Worm (Caenorhabditis elegans): ENCODE results near the gene elt-2.

The elt-2 gene

DNA sequence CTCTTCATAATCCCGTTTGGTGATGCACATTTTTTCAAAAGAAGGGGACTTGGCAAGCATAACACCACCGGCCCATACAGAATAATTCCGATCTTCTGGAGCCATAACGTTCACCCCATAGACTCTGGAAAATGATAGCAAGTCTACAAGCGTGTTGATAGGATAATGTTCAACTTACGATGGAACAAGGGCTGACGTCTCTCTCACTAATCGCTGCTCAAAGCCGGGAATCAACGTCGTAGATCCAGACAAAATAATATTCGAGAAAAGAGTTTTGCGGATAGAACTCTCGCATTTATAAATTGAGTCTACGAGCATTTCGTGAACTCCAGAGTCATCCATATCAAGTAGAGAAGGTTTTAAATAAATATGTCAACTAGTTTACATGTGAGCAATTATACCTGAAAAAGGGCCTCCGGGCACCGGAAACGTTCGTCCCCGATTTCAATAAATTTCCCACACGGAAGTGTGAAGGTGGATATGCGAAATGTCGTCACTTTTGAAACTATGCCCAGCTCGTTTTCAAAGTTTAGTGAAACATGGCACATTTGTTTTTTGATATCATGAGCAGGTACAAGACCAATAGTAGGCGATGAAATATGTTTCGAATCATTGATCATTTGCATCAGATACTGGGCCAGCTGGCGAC, 11.0 kb downstream of the elt-2 start:
- no peak for TF ChIP-seq sptf-1 (tag; optimal IDR thresholded peaks at IDR 0.05)
- TF ChIP-seq zip-8 (tag; optimal IDR thresholded peaks at IDR 0.05), result no peak
- no peak for TF ChIP-seq elt-1 (tag; optimal IDR thresholded peaks at IDR 0.05; ENCODE audit: borderline replicate concordance, insufficient read depth)
- TF ChIP-seq nhr-28 (tag; optimal IDR thresholded peaks at IDR 0.05), result no peak
- no peak for TF ChIP-seq ceh-83 (GFP tag; optimal IDR thresholded peaks at IDR 0.05)
- TF ChIP-seq ces-1 (GFP tag; optimal IDR thresholded peaks at IDR 0.05), result no peak
- TF ChIP-seq cnd-1 (tag; optimal IDR thresholded peaks at IDR 0.05), result no peak
- TF ChIP-seq ztf-11 (tag; optimal IDR thresholded peaks at IDR 0.05), result no peak
- TF ChIP-seq nhr-12 (tag; optimal IDR thresholded peaks at IDR 0.05), result no peak
- TF ChIP-seq ceh-43 (GFP tag; optimal IDR thresholded peaks at IDR 0.05), result no peak
- TF ChIP-seq hlh-1 (tag; optimal IDR thresholded peaks at IDR 0.05), result no peak
- no peak for TF ChIP-seq mab-5 (tag; optimal IDR thresholded peaks at IDR 0.05)
- TF ChIP-seq nhr-2 (tag; optimal IDR thresholded peaks at IDR 0.05), result no peak
- no peak for TF ChIP-seq flh-1 (GFP tag; optimal IDR thresholded peaks at IDR 0.05)
- TF ChIP-seq blmp-1 (tag; optimal IDR thresholded peaks at IDR 0.05), result no peak

DNA sequence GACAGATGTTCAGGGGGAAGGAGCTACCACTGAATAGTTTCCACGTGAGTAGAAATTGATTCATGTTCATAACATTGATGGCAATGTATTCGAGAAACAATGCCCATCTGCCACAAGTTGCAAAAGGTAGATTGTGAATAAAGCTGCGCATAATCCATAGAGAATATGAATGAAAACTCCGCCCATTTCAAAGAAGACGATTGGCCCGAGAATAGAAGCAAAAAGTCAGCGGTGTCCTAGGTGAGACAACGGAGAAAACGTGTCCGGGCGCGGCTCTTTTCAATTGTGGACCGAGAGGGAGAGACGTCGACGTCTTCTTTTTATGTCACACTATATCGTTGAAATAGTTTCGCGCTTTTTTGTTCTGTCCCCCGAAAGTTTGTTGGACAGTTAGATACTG, 18.6 kb downstream of the elt-2 start, which contains the start of gene vab-3:
vab-3 (plus strand) TSS at position 301 of the 400 bp plus-strand sequence.
- TF ChIP-seq unc-120 (tag; optimal IDR thresholded peaks at IDR 0.05; ENCODE audit: poor library complexity, severe bottlenecking) (no peak), unc-39 (tag; optimal IDR thresholded peaks at IDR 0.05) (no peak), ham-2 (GFP tag; optimal IDR thresholded peaks at IDR 0.05) (no peak)

DNA sequence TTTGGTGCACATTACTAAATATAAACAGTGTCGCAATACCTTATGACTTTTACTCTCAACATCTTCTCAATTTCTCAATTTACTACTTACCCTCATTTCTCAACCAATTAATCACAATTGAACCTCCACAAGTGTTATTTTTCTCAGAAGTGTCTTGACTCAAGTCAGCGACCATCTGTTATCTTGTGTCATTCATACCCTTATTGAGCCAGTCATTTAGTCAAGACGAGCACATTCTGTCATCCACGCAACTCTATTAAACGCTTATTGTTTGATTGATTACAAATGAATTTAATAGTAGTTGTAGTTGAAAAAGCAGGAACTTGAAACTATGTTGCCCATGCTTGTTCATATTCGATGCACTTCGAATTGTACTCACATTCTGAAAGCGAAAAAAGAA, 22.4 kb downstream of the elt-2 start:
- TF ChIP-seq nhr-12 (tag; optimal IDR thresholded peaks at IDR 0.05), result no peak
- TF ChIP-seq flh-1 (GFP tag; optimal IDR thresholded peaks at IDR 0.05), result no peak
- TF ChIP-seq ceh-43 (GFP tag; optimal IDR thresholded peaks at IDR 0.05), result no peak
- peak; percentile 69 for TF ChIP-seq nhr-2 (tag; optimal IDR thresholded peaks at IDR 0.05)
- TF ChIP-seq lsy-2 (tag; optimal IDR thresholded peaks at IDR 0.05), result no peak
- TF ChIP-seq ham-2 (GFP tag; optimal IDR thresholded peaks at IDR 0.05), result no peak
- no peak for TF ChIP-seq ceh-39 (tag; optimal IDR thresholded peaks at IDR 0.05)
- no peak for TF ChIP-seq elt-3 (tag; optimal IDR thresholded peaks at IDR 0.05)
- no peak for TF ChIP-seq zip-8 (tag; optimal IDR thresholded peaks at IDR 0.05)
- no peak for TF ChIP-seq lin-13 (tag; optimal IDR thresholded peaks at IDR 0.05)
- no peak for TF ChIP-seq nhr-237 (tag; optimal IDR thresholded peaks at IDR 0.05)
- TF ChIP-seq hlh-1 (tag; optimal IDR thresholded peaks at IDR 0.05), result no peak
- TF ChIP-seq ces-1 (GFP tag; optimal IDR thresholded peaks at IDR 0.05), result peak; percentile 15
- TF ChIP-seq drap-1 (GFP tag; optimal IDR thresholded peaks at IDR 0.05), result no peak
- TF ChIP-seq pha-4 (tag; optimal IDR thresholded peaks at IDR 0.05), result no peak
- TF ChIP-seq tbx-8 (GFP tag; optimal IDR thresholded peaks at IDR 0.05), result no peak
- no peak for TF ChIP-seq ztf-11 (tag; optimal IDR thresholded peaks at IDR 0.05)
- TF ChIP-seq mls-2 (tag; optimal IDR thresholded peaks at IDR 0.05), result no peak
- TF ChIP-seq nhr-28 (tag; optimal IDR thresholded peaks at IDR 0.05), result no peak
- TF ChIP-seq bed-3 (GFP tag; optimal IDR thresholded peaks at IDR 0.05), result no peak
- TF ChIP-seq cnd-1 (tag; optimal IDR thresholded peaks at IDR 0.05), result peak; percentile 74
- TF ChIP-seq sptf-1 (tag; optimal IDR thresholded peaks at IDR 0.05), result no peak

DNA sequence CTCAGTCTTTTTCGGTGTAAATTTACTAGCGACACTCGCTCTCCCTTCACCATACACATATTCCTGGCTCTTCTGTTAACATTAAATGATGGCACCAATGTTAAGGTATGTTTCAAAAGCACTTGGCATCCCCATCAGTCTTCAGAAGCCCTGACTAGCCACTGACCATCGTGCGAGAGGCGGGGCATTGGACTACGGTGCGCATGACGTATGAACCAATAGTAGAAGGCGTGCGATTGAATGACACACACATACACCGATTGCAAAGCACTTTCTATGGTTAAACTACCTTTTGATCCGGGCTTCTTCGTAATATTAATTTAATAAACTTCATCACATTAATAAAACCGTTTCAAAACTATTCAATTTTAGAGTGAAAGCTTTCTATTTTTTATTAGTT, 24.2 kb downstream of the elt-2 start:
- TF ChIP-seq M03D4.4 (tag; optimal IDR thresholded peaks at IDR 0.05) (no peak), lsy-2 (tag; optimal IDR thresholded peaks at IDR 0.05) (peak; percentile 85)

DNA sequence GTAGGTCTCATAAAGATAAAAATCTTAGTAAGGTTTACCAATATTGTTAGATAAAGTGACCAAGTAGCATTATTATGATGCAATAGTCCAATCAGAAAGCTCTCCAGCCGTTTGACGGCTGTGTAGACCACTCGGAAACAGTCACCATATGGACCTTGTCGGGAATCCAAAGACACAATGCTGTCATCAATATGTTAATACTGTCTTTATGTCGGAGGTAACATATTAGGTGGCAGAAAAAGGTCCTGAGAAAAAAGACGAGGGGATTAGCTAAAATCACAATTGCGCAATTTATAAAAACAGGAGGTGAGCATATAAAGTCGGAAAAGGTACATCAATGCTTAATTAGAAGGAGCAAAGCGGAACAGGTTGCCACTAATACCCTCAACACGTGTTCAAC, 26.9 kb downstream of the elt-2 start:
- TF ChIP-seq unc-62 (GFP tag; optimal IDR thresholded peaks at IDR 0.05) (peak; percentile 8), ztf-11 (tag; optimal IDR thresholded peaks at IDR 0.05) (no peak), cnd-1 (tag; optimal IDR thresholded peaks at IDR 0.05) (peak; percentile 54), zip-8 (tag; optimal IDR thresholded peaks at IDR 0.05) (peak; percentile 39), nhr-2 (tag; optimal IDR thresholded peaks at IDR 0.05) (peak; percentile 83), nhr-28 (tag; optimal IDR thresholded peaks at IDR 0.05) (no peak), elt-1 (tag; optimal IDR thresholded peaks at IDR 0.05; ENCODE audit: borderline replicate concordance, insufficient read depth) (peak; percentile 46)
